Comparison of ENCODE assay signal across 6 worm cellular contexts in genomic region chrII:13315637-13316523, ce11.
A peak's percentile ranks its signal among the peaks of the same experiment; 100 is the strongest.
TF ChIP-seq lines count a peak whose summit lies in the region.

No protein-coding gene starts in this region.

TF ChIP-seq in whole organism, L2 larva, 48 proteins besides CTCF, POLR2A, EP300 and RAD21:
- TF ChIP-seq F13H6.1 (tag; optimal IDR thresholded peaks at IDR 0.05; lab: Kevin White, UChicago) (no peak), mdl-1 (tag; optimal IDR thresholded peaks at IDR 0.05; lab: Kevin White, UChicago) (no peak), nhr-6 (tag; optimal IDR thresholded peaks at IDR 0.05; lab: Kevin White, UChicago) (no peak), ceh-82 (tag; optimal IDR thresholded peaks at IDR 0.05; lab: Kevin White, UChicago) (no peak), lin-13 (GFP tag; optimal IDR thresholded peaks at IDR 0.05; lab: Kevin White, UChicago) (peak; percentile 19), elt-1 (tag; optimal IDR thresholded peaks at IDR 0.05; lab: Kevin White, UChicago) (no peak)

TF ChIP-seq in whole organism, L3 larva, 47 proteins besides CTCF, POLR2A, EP300 and RAD21:
- TF ChIP-seq ztf-4 (tag; optimal IDR thresholded peaks at IDR 0.05; lab: Kevin White, UChicago), result no peak
- peak; percentile 100 for TF ChIP-seq ceh-28 (tag; optimal IDR thresholded peaks at IDR 0.05; lab: Kevin White, UChicago)

TF ChIP-seq in whole organism, L4 larva, 104 proteins besides CTCF, POLR2A, EP300 and RAD21:
- TF ChIP-seq ceh-28 (tag; optimal IDR thresholded peaks at IDR 0.05; lab: Kevin White, UChicago) (peak; percentile 100), nhr-77 (tag; optimal IDR thresholded peaks at IDR 0.05; lab: Kevin White, UChicago) (no peak)

TF ChIP-seq in whole organism, late embryonic, 69 proteins besides CTCF, POLR2A, EP300 and RAD21:
- TF ChIP-seq ceh-48 (tag; optimal IDR thresholded peaks at IDR 0.05; lab: Kevin White, UChicago) (peak; percentile 98), nhr-232 (tag; optimal IDR thresholded peaks at IDR 0.05; lab: Kevin White, UChicago) (no peak)

TF ChIP-seq in whole organism, midembryonic, 9 proteins besides CTCF, POLR2A, EP300 and RAD21:
- no peak for TF ChIP-seq ztf-23 (GFP tag; IDR thresholded peaks at IDR 0.05; lab: Robert Waterston, UW)
- no peak for TF ChIP-seq ztf-29 (GFP tag; IDR thresholded peaks at IDR 0.05; lab: Robert Waterston, UW)
- no peak for TF ChIP-seq flt-1 (GFP tag; IDR thresholded peaks at IDR 0.05; lab: Robert Waterston, UW)
- TF ChIP-seq med-1 (GFP tag; optimal IDR thresholded peaks at IDR 0.05; lab: Kevin White, UChicago; ENCODE audit: insufficient read depth), result no peak
- no peak for TF ChIP-seq ref-1 (GFP tag; conservative IDR thresholded peaks at IDR 0.05; lab: Robert Waterston, UW)
- TF ChIP-seq T22C8.4 (GFP tag; IDR thresholded peaks at IDR 0.05; lab: Robert Waterston, UW), result peak; percentile 100

TF ChIP-seq in whole organism, mixed stage, embryonic, 35 proteins besides CTCF, POLR2A, EP300 and RAD21:
- no peak for TF ChIP-seq ceh-43 (GFP tag; optimal IDR thresholded peaks at IDR 0.05; lab: Kevin White, UChicago)
- no peak for TF ChIP-seq sptf-1 (tag; optimal IDR thresholded peaks at IDR 0.05; lab: Kevin White, UChicago)
- peak; percentile 47 for TF ChIP-seq ces-1 (GFP tag; optimal IDR thresholded peaks at IDR 0.05; lab: Kevin White, UChicago)
- TF ChIP-seq cnd-1 (tag; optimal IDR thresholded peaks at IDR 0.05; lab: Kevin White, UChicago), result no peak
- no peak for TF ChIP-seq nhr-76 (tag; optimal IDR thresholded peaks at IDR 0.05; lab: Kevin White, UChicago)
- TF ChIP-seq nhr-2 (tag; optimal IDR thresholded peaks at IDR 0.05; lab: Kevin White, UChicago), result no peak
- peak; percentile 90 for TF ChIP-seq ceh-39 (tag; optimal IDR thresholded peaks at IDR 0.05; lab: Kevin White, UChicago)
- no peak for TF ChIP-seq unc-39 (tag; optimal IDR thresholded peaks at IDR 0.05; lab: Kevin White, UChicago)
- no peak for TF ChIP-seq lsy-2 (tag; optimal IDR thresholded peaks at IDR 0.05; lab: Kevin White, UChicago)
- TF ChIP-seq zip-8 (tag; optimal IDR thresholded peaks at IDR 0.05; lab: Kevin White, UChicago), result no peak
